Worm (Caenorhabditis elegans) whole organism, young adult: ENCODE measurements around the gene fkh-2.

Experiments used
- C17E4.6 ChIP-seq: fragments of 200-800 bp; sonication (Bioruptor generic); IDR thresholded peaks from 2 replicates; pipeline ENCODE4 v1.3.6; 2022; ENCODE audit warnings: missing genetic modification reagents, missing genetic modification characterization, missing compliant biosample characterization
- F22D6.2 ChIP-seq: sonication (generic microtip); optimal IDR thresholded peaks from 2 replicates; lab custom pipeline; 2016; ENCODE audit warnings: mild to moderate bottlenecking, missing genetic modification characterization, missing compliant biosample characterization
- F23B12.7 ChIP-seq: sonication (generic microtip); optimal IDR thresholded peaks from 2 replicates; lab custom pipeline; 2017; ENCODE audit warnings: missing genetic modification characterization, mild to moderate bottlenecking, missing compliant biosample characterization, antibody characterized with exemption, moderate library complexity; ENCODE audit not compliant: insufficient read depth
- F33H1.4 ChIP-seq: fragments of 200-800 bp; sonication (Bioruptor generic); IDR thresholded peaks from 2 replicates; pipeline ENCODE4 v1.3.6; 2022; ENCODE audit warnings: missing genetic modification reagents, missing genetic modification characterization, missing compliant biosample characterization
- F39B2.1 ChIP-seq: fragments of 200-800 bp; sonication (Bioruptor generic); IDR thresholded peaks from 2 replicates; pipeline ENCODE4 v1.3.6; 2022; ENCODE audit warnings: missing genetic modification reagents, missing genetic modification characterization, missing compliant biosample characterization
- F49E8.2 ChIP-seq: sonication (generic microtip); optimal IDR thresholded peaks from 3 replicates; lab custom pipeline; 2017; ENCODE audit warnings: missing genetic modification characterization, mild to moderate bottlenecking, missing compliant biosample characterization, antibody characterized with exemption, moderate library complexity; ENCODE audit not compliant: insufficient read depth
- F52B5.7 ChIP-seq: sonication (generic microtip); optimal IDR thresholded peaks from 2 replicates; lab custom pipeline; 2016; ENCODE audit warnings: mild to moderate bottlenecking, missing genetic modification characterization, missing compliant biosample characterization
- F57A8.1 ChIP-seq: fragments of 200-800 bp; sonication (Bioruptor generic); optimal IDR thresholded peaks from 2 replicates; lab custom pipeline; 2018; ENCODE audit warnings: mild to moderate bottlenecking, missing genetic modification characterization, moderate library complexity, missing compliant biosample characterization
- T07F8.4 ChIP-seq: sonication (generic microtip); optimal IDR thresholded peaks from 2 replicates; lab custom pipeline; 2016; ENCODE audit warnings: mild to moderate bottlenecking, missing genetic modification characterization, moderate library complexity, missing compliant biosample characterization
- T26A5.8 ChIP-seq: sonication (generic microtip); optimal IDR thresholded peaks from 2 replicates; lab custom pipeline; 2016; ENCODE audit warnings: missing genetic modification characterization, missing compliant biosample characterization
- Y53F4B.3 ChIP-seq: fragments of 200-800 bp; sonication (Bioruptor generic); IDR thresholded peaks from 2 replicates; pipeline ENCODE4 v1.3.6; 2022; ENCODE audit warnings: missing genetic modification reagents, missing genetic modification characterization, missing compliant biosample characterization
- aptf-3 ChIP-seq: fragments of 200-800 bp; sonication (Bioruptor generic); IDR thresholded peaks from 2 replicates; pipeline ENCODE4 v1.3.6; 2022; ENCODE audit warnings: missing genetic modification characterization, missing compliant biosample characterization
- athp-1 ChIP-seq: sonication (generic microtip); optimal IDR thresholded peaks from 2 replicates; lab custom pipeline; 2017; ENCODE audit warnings: mild to moderate bottlenecking, missing genetic modification characterization, missing compliant biosample characterization
- attf-3 ChIP-seq: fragments of 200-800 bp; sonication (Bioruptor generic); conservative IDR thresholded peaks from 2 replicates; pipeline ENCODE4 v1.3.6; 2022; ENCODE audit warnings: missing genetic modification reagents, missing genetic modification characterization, missing compliant biosample characterization
- attf-6 ChIP-seq: fragments of 200-800 bp; sonication (Bioruptor generic); IDR thresholded peaks from 2 replicates; pipeline ENCODE4 v1.3.6; 2022; ENCODE audit warnings: missing genetic modification reagents, missing genetic modification characterization, missing compliant biosample characterization
- ccch-3 ChIP-seq: fragments of 200-800 bp; sonication (Bioruptor generic); optimal IDR thresholded peaks from 2 replicates; lab custom pipeline; 2018; ENCODE audit warnings: mild to moderate bottlenecking, missing genetic modification characterization, missing compliant biosample characterization
- cebp-1 ChIP-seq, 2 experiments: fragments of 200-800 bp in 1 of 2; sonication (Bioruptor generic) in 1 of 2; sonication (generic microtip) in 1 of 2; IDR thresholded peaks in 1 of 2; optimal IDR thresholded peaks in 1 of 2; 2 replicates each; pipeline versions ENCODE4 v1.3.6 to Lab custom; 2017 to 2022; ENCODE audit warnings: missing compliant biosample characterization in 2 of 2, missing genetic modification characterization in 2 of 2, mild to moderate bottlenecking in 1 of 2, missing genetic modification reagents in 1 of 2, moderate library complexity in 1 of 2
- ceh-91 ChIP-seq: fragments of 200-800 bp; sonication (Bioruptor generic); IDR thresholded peaks from 2 replicates; pipeline ENCODE4 v1.3.6; 2022; ENCODE audit warnings: missing genetic modification reagents, missing genetic modification characterization, missing compliant biosample characterization
- dpl-1 ChIP-seq: fragments of 150-350 bp; optimal IDR thresholded peaks from 2 replicates; lab custom pipeline; 2014; ENCODE audit warnings: missing biosample characterization, missing genetic modification reagents, missing genetic modification characterization
- egl-44 ChIP-seq: fragments of 200-800 bp; sonication (Bioruptor generic); IDR thresholded peaks from 2 replicates; pipeline ENCODE4 v1.3.6; 2022; ENCODE audit warnings: missing genetic modification reagents, missing genetic modification characterization, missing compliant biosample characterization
- egrh-3 ChIP-seq: fragments of 200-800 bp; sonication (Bioruptor generic); IDR thresholded peaks from 2 replicates; pipeline ENCODE4 v1.3.6; 2022; ENCODE audit warnings: missing genetic modification reagents, missing genetic modification characterization, missing compliant biosample characterization
- hlh-12 ChIP-seq: sonication (generic microtip); optimal IDR thresholded peaks from 2 replicates; lab custom pipeline; 2016; ENCODE audit warnings: missing genetic modification characterization, missing compliant biosample characterization
- hlh-26 ChIP-seq: fragments of 200-800 bp; sonication (Bioruptor generic); conservative IDR thresholded peaks from 2 replicates; pipeline ENCODE4 v1.3.6; 2022; ENCODE audit warnings: missing genetic modification reagents, missing genetic modification characterization, missing compliant biosample characterization
- lin-40 ChIP-seq: sonication (generic microtip); optimal IDR thresholded peaks from 2 replicates; lab custom pipeline; 2016; ENCODE audit warnings: missing genetic modification characterization, mild to moderate bottlenecking, missing compliant biosample characterization, missing genotype, missing genetic modification reagents
- lsl-1 ChIP-seq: fragments of 200-800 bp; sonication (Bioruptor generic); optimal IDR thresholded peaks from 2 replicates; lab custom pipeline; 2018; ENCODE audit warnings: mild to moderate bottlenecking, missing genetic modification characterization, moderate library complexity, missing compliant biosample characterization
- lsy-27 ChIP-seq: sonication (generic microtip); optimal IDR thresholded peaks from 2 replicates; lab custom pipeline; 2017; ENCODE audit warnings: missing genetic modification characterization, mild to moderate bottlenecking, missing compliant biosample characterization, antibody characterized with exemption, missing genotype, borderline replicate concordance; ENCODE audit not compliant: insufficient read depth
- madf-3 ChIP-seq: fragments of 200-800 bp; sonication (Bioruptor generic); IDR thresholded peaks from 2 replicates; pipeline ENCODE4 v1.3.6; 2022; ENCODE audit warnings: missing genetic modification reagents, missing genetic modification characterization, missing compliant biosample characterization
- madf-6 ChIP-seq: fragments of 200-800 bp; sonication (Bioruptor generic); IDR thresholded peaks from 2 replicates; pipeline ENCODE4 v1.3.6; 2022; ENCODE audit warnings: missing genetic modification reagents, missing genetic modification characterization, missing compliant biosample characterization
- mes-4 ChIP-seq: sonication (generic microtip); optimal IDR thresholded peaks from 2 replicates; lab custom pipeline; 2016; ENCODE audit warnings: missing genotype, missing genetic modification characterization, missing compliant biosample characterization
- nhr-80 ChIP-seq: sonication (generic microtip); optimal IDR thresholded peaks from 2 replicates; lab custom pipeline; 2016; ENCODE audit warnings: missing genetic modification characterization, missing compliant biosample characterization
- nhr-90 ChIP-seq: sonication (generic microtip); optimal IDR thresholded peaks from 2 replicates; lab custom pipeline; 2016; ENCODE audit warnings: missing genotype, mild to moderate bottlenecking, missing genetic modification characterization, missing compliant biosample characterization
- pbrm-1 ChIP-seq: fragments of 200-800 bp; sonication (Bioruptor generic); IDR thresholded peaks from 2 replicates; pipeline ENCODE4 v1.3.6; 2022; ENCODE audit warnings: missing genetic modification reagents, missing genetic modification characterization, missing compliant biosample characterization
- pha-4 ChIP-seq: fragments of 150-350 bp; sonication (generic microtip); optimal IDR thresholded peaks from 2 replicates; lab custom pipeline; 2014; ENCODE audit warnings: missing biosample characterization, missing genetic modification reagents, missing genetic modification characterization
- rcor-1 ChIP-seq: fragments of 200-800 bp; sonication (Bioruptor generic); IDR thresholded peaks from 2 replicates; pipeline ENCODE4 v1.3.6; 2022; ENCODE audit warnings: missing genetic modification reagents, missing genetic modification characterization, missing compliant biosample characterization
- rpc-1 ChIP-seq, 2 experiments: fragments of 150-350 bp in 1 of 2; sonication (generic microtip) in 1 of 2; optimal IDR thresholded peaks; 2 replicates each; lab custom pipeline; 2014 to 2018; ENCODE audit warnings: missing biosample characterization in 1 of 2, missing genetic modification characterization in 1 of 2, missing genetic modification reagents in 1 of 2, missing genotype in 1 of 2
- sea-2 ChIP-seq: fragments of 200-800 bp; sonication (Bioruptor generic); IDR thresholded peaks from 2 replicates; pipeline ENCODE4 v1.3.6; 2022; ENCODE audit warnings: missing genetic modification characterization, missing compliant biosample characterization
- snpc-4 ChIP-seq, 5 experiments: fragments of 150-350 bp in 1 of 5; sonication (generic microtip) in 4 of 5; optimal IDR thresholded peaks; 2 replicates each; lab custom pipeline; 2014 to 2018; ENCODE audit warnings: missing genetic modification characterization in 5 of 5, missing biosample characterization in 3 of 5, antibody characterized with exemption in 2 of 5, mild to moderate bottlenecking in 2 of 5, missing compliant biosample characterization in 2 of 5, missing genotype in 2 of 5, moderate library complexity in 2 of 5, missing genetic modification reagents in 1 of 5
- xnd-1 ChIP-seq: sonication (generic microtip); optimal IDR thresholded peaks from 2 replicates; lab custom pipeline; 2016; ENCODE audit warnings: missing genotype, missing genetic modification reagents, missing genetic modification characterization, missing compliant biosample characterization
- zfh-2 ChIP-seq: fragments of 200-800 bp; sonication (Bioruptor generic); conservative IDR thresholded peaks from 2 replicates; pipeline ENCODE4 v1.3.6; 2022; ENCODE audit warnings: missing genetic modification reagents, missing genetic modification characterization, missing compliant biosample characterization
- ztf-26 ChIP-seq: sonication (generic microtip); optimal IDR thresholded peaks from 2 replicates; lab custom pipeline; 2017; ENCODE audit warnings: missing genetic modification characterization, missing compliant biosample characterization
- ztf-6 ChIP-seq: fragments of 200-800 bp; sonication (Bioruptor generic); IDR thresholded peaks from 2 replicates; pipeline ENCODE4 v1.3.6; 2022; ENCODE audit warnings: missing genetic modification reagents, missing genetic modification characterization, missing compliant biosample characterization

fkh-2 gene

DNA sequence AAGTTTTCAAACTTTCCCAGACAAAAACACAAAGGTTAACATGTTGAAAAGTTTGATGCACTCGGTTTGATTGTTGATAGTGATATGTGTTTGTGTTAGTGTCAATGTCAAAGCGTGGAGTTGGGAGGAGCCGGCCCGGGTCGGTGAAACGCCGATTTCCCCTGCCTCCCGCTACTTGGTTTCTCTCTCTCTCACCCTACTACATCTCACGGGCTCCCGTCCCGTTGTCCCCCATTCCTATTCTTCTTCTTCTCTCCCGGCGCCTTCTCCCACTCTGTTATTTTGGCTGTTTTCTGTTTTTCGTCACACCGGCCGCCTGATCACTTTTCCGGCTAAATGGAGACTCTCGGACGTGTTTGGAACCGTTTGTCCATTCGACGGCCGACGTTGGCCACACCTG, 35.8 kb downstream of the fkh-2 start:
- TF ChIP-seq hlh-12 (tag; lab: Kevin White, UChicago) (no peak), zfh-2 (GFP tag; lab: Robert Waterston, UW) (peak; percentile 70), lsy-27 (tag; lab: Kevin White, UChicago) (no peak)

- TF ChIP-seq cebp-1 (GFP tag; IDR thresholded peaks at IDR 0.05; lab: Robert Waterston, UW) (no peak), cebp-1 (tag; optimal IDR thresholded peaks at IDR 0.05; lab: Kevin White, UChicago) (peak; percentile 28), pbrm-1 (no peak)
These were observed 36.8 kb downstream of the fkh-2 start for ce11 chrX:3705319-3705718.

- TF ChIP-seq mes-4 (tag; lab: Kevin White, UChicago) = no peak
- TF ChIP-seq ceh-91 (GFP tag; lab: Robert Waterston, UW) = no peak
- TF ChIP-seq, all 124 proteins: peak for 0
These were observed 40.3 kb downstream of the fkh-2 start for ce11 chrX:3701861-3702260.

ce11 chrX:3697623-3698022, 44.5 kb downstream of the fkh-2 start:
- TF ChIP-seq egl-44 (GFP tag; lab: Robert Waterston, UW) (peak; percentile 70), rcor-1 (GFP tag; lab: Robert Waterston, UW) (peak; percentile 77), T07F8.4 (tag; lab: Kevin White, UChicago) (peak; percentile 71), snpc-4 (GFP tag; optimal IDR thresholded peaks at IDR 0.05; lab: Kevin White, UChicago) (peak; percentile 67), snpc-4 (tag; optimal IDR thresholded peaks at IDR 0.05; lab: Kevin White, UChicago) (peak in 2 of 4 experiments; percentile 49 to 84), nhr-90 (tag; lab: Kevin White, UChicago) (peak; percentile 91), nhr-80 (tag; lab: Kevin White, UChicago) (peak; percentile 16), ztf-26 (tag; lab: Kevin White, UChicago) (peak; percentile 62), F39B2.1 (GFP tag; lab: Robert Waterston, UW) (no peak), pha-4 (tag; lab: Kevin White, UChicago) (no peak), F22D6.2 (tag; lab: Kevin White, UChicago) (no peak), attf-3 (0 out of 2 replicates have a peak, but pooled peaks have one; percentile 47), xnd-1 (tag; lab: Kevin White, UChicago) (no peak), egrh-3 (GFP tag; lab: Robert Waterston, UW) (peak; percentile 67), aptf-3 (GFP tag; lab: Robert Waterston, UW) (0 out of 2 replicates have a peak, but pooled peaks have one; percentile 77), lin-40 (tag; lab: Kevin White, UChicago) (peak; percentile 74), T26A5.8 (tag; lab: Kevin White, UChicago) (peak; percentile 58), madf-6 (GFP tag; lab: Robert Waterston, UW) (peak; percentile 49; the same call in 1 of the 2 replicates), lsl-1 (GFP tag; lab: Kevin White, UChicago) (peak; percentile 13), F23B12.7 (tag; lab: Kevin White, UChicago) (peak; percentile 75), F33H1.4 (GFP tag; lab: Robert Waterston, UW) (no peak), madf-3 (GFP tag; lab: Robert Waterston, UW) (0 out of 2 replicates have a peak, but pooled peaks have one; percentile 6), Y53F4B.3 (no peak), ccch-3 (GFP tag; lab: Kevin White, UChicago) (no peak), ztf-6 (GFP tag; lab: Robert Waterston, UW) (no peak; the same call in 1 of the 2 replicates), F52B5.7 (peak; percentile 73), C17E4.6 (GFP tag; lab: Robert Waterston, UW) (no peak), F57A8.1 (GFP tag; lab: Kevin White, UChicago) (no peak), sea-2 (GFP tag; lab: Robert Waterston, UW) (0 out of 2 replicates have a peak, but pooled peaks have one; percentile 34), attf-6 (GFP tag; lab: Robert Waterston, UW) (no peak), dpl-1 (GFP tag; lab: Kevin White, UChicago) (peak; percentile 7), athp-1 (peak; percentile 60), rpc-1 (optimal IDR thresholded peaks at IDR 0.05; lab: Kevin White, UChicago) (peak; percentile 95), rpc-1 (tag; optimal IDR thresholded peaks at IDR 0.05; lab: Kevin White, UChicago) (peak; percentile 97), hlh-26 (GFP tag; lab: Robert Waterston, UW) (no peak), F49E8.2 (tag; lab: Kevin White, UChicago) (no peak)
